Fruit fly (Drosophila melanogaster) whole organism, embryonic: ENCODE measurements around the gene CG43880.

ENCODE experiments used
- Abd-B ChIP-seq: fragments of 200-800 bp; sonication (Bioruptor generic); optimal IDR thresholded peaks from 2 replicates; lab custom pipeline; 2018; ENCODE audit warnings: missing biosample characterization, mild to moderate bottlenecking, missing genetic modification characterization, moderate library complexity
- CG10147 ChIP-seq: fragments of 200-800 bp; sonication (Bioruptor generic); optimal IDR thresholded peaks from 2 replicates; lab custom pipeline; 2019; ENCODE audit warnings: missing biosample characterization, mild to moderate bottlenecking, missing genetic modification characterization, moderate library complexity
- CG10543 ChIP-seq: fragments of 200-800 bp; sonication (Bioruptor generic); optimal IDR thresholded peaks from 3 replicates; lab custom pipeline; 2017; ENCODE audit warnings: missing biosample characterization, mild to moderate bottlenecking, missing genetic modification characterization, moderate library complexity
- CG13894 ChIP-seq: fragments of 200-800 bp; sonication (Bioruptor generic); optimal IDR thresholded peaks from 3 replicates; lab custom pipeline; 2018; ENCODE audit warnings: missing biosample characterization, mild to moderate bottlenecking, missing genetic modification characterization, moderate library complexity
- CG17186 ChIP-seq: fragments of 200-800 bp; sonication (Bioruptor generic); optimal IDR thresholded peaks from 3 replicates; lab custom pipeline; 2017; ENCODE audit warnings: missing biosample characterization, missing genetic modification reagents, missing genetic modification characterization
- CG17385 ChIP-seq: fragments of 200-800 bp; sonication (Bioruptor generic); optimal IDR thresholded peaks from 3 replicates; lab custom pipeline; 2018; ENCODE audit warnings: missing biosample characterization, mild to moderate bottlenecking, missing genetic modification characterization
- CG17568 ChIP-seq: fragments of 200-800 bp; sonication (Bioruptor generic); optimal IDR thresholded peaks from 2 replicates; lab custom pipeline; 2018; ENCODE audit warnings: missing biosample characterization, mild to moderate bottlenecking, missing genetic modification characterization, moderate library complexity
- CG1832 ChIP-seq: fragments of 200-800 bp; sonication (Bioruptor generic); optimal IDR thresholded peaks from 2 replicates; lab custom pipeline; 2017; ENCODE audit warnings: missing biosample characterization, mild to moderate bottlenecking, missing genetic modification characterization, inconsistent platforms
- CG2129 ChIP-seq: fragments of 200-800 bp; sonication (Bioruptor generic); IDR thresholded peaks from 2 replicates; pipeline ENCODE4 v1.3.6; 2022; ENCODE audit warnings: missing biosample characterization, missing genetic modification characterization; ENCODE audit not compliant: partially characterized antibody
- CG3065 ChIP-seq: fragments of 200-800 bp; sonication (Bioruptor generic); optimal IDR thresholded peaks from 2 replicates; lab custom pipeline; 2016; ENCODE audit warnings: missing biosample characterization, missing genetic modification characterization
- CG4424 ChIP-seq: fragments of 200-800 bp; sonication (Bioruptor generic); optimal IDR thresholded peaks from 3 replicates; lab custom pipeline; 2016; ENCODE audit warnings: missing biosample characterization, missing genetic modification characterization
- CG6791 ChIP-seq: fragments of 200-800 bp; sonication (Bioruptor generic); IDR thresholded peaks from 3 replicates; pipeline ENCODE4 v1.3.6; 2022; ENCODE audit warnings: missing biosample characterization, missing genetic modification characterization; ENCODE audit not compliant: partially characterized antibody
- CG7839 ChIP-seq: fragments of 200-800 bp; sonication (Bioruptor generic); optimal IDR thresholded peaks from 3 replicates; lab custom pipeline; 2018; ENCODE audit warnings: missing biosample characterization, mild to moderate bottlenecking, missing genetic modification characterization, moderate library complexity
- CG7987 ChIP-seq: fragments of 200-800 bp; sonication (Bioruptor generic); optimal IDR thresholded peaks from 2 replicates; lab custom pipeline; 2018; ENCODE audit warnings: missing biosample characterization, mild to moderate bottlenecking, missing genetic modification characterization, moderate library complexity
- CG8290 ChIP-seq, 3 experiments: fragments of 200-800 bp; sonication (Bioruptor generic); optimal IDR thresholded peaks; 2 replicates each; lab custom pipeline; 2016 to 2019; ENCODE audit warnings: missing biosample characterization in 3 of 3, missing genetic modification characterization in 3 of 3, mild to moderate bottlenecking in 2 of 3, moderate library complexity in 1 of 3
- CoRest ChIP-seq: fragments of 200-800 bp; sonication (Bioruptor generic); optimal IDR thresholded peaks from 3 replicates; lab custom pipeline; 2018; ENCODE audit warnings: missing biosample characterization, mild to moderate bottlenecking, missing genetic modification characterization, moderate library complexity
- HLH4C ChIP-seq: fragments of 200-800 bp; sonication (Bioruptor generic); IDR thresholded peaks from 3 replicates; pipeline ENCODE4 v1.3.6; 2022; ENCODE audit warnings: missing biosample characterization, missing genetic modification characterization; ENCODE audit not compliant: partially characterized antibody
- Hr39 ChIP-seq: fragments of >200 bp; optimal IDR thresholded peaks from 2 replicates; lab custom pipeline; 2017
- Hr51 ChIP-seq, 2 experiments: fragments of 200-800 bp; sonication (Bioruptor generic); optimal IDR thresholded peaks; 2 replicates in 1 of 2; 3 replicates in 1 of 2; lab custom pipeline; 2016 to 2018; ENCODE audit warnings: missing biosample characterization in 2 of 2, missing genetic modification characterization in 2 of 2, mild to moderate bottlenecking in 1 of 2, moderate library complexity in 1 of 2
- Mad ChIP-seq: fragments of 200-800 bp; sonication (Bioruptor generic); optimal IDR thresholded peaks from 2 replicates; lab custom pipeline; 2016; ENCODE audit warnings: missing biosample characterization, missing genetic modification characterization
- Med ChIP-seq: fragments of 200-800 bp; sonication (Bioruptor generic); peaks from one replicate; lab custom pipeline; 2016; ENCODE audit warnings: missing biosample characterization, missing genetic modification characterization, mild to moderate bottlenecking, inconsistent platforms, moderate library complexity
- Nf-YA ChIP-seq: fragments of 200-800 bp; sonication (Bioruptor generic); IDR thresholded peaks from 2 replicates; pipeline ENCODE4 v1.3.6; 2022; ENCODE audit warnings: missing biosample characterization, missing genetic modification characterization
- Nf-YB ChIP-seq: fragments of 200-800 bp; sonication (Bioruptor generic); optimal IDR thresholded peaks from 3 replicates; lab custom pipeline; 2019; ENCODE audit warnings: missing biosample characterization, mild to moderate bottlenecking, missing genetic modification characterization, moderate library complexity
- NfI ChIP-seq: fragments of 200-800 bp; sonication (Bioruptor generic); optimal IDR thresholded peaks from 3 replicates; lab custom pipeline; 2018; ENCODE audit warnings: missing biosample characterization, mild to moderate bottlenecking, missing genetic modification characterization, moderate library complexity
- Oli ChIP-seq: fragments of 200-800 bp; sonication (Bioruptor generic); optimal IDR thresholded peaks from 2 replicates; lab custom pipeline; 2018; ENCODE audit warnings: missing biosample characterization, mild to moderate bottlenecking, missing genetic modification characterization, moderate library complexity
- Pdp1 ChIP-seq, 2 experiments: fragments of 200-800 bp; sonication (Bioruptor generic); optimal IDR thresholded peaks; 3 replicates each; lab custom pipeline; 2016; ENCODE audit warnings: missing biosample characterization in 2 of 2, missing genetic modification characterization in 2 of 2, mild to moderate bottlenecking in 1 of 2, moderate library complexity in 1 of 2
- Ravus ChIP-seq: fragments of 200-800 bp; sonication (Bioruptor generic); IDR thresholded peaks from 2 replicates; pipeline ENCODE4 v1.3.6; 2022; ENCODE audit warnings: missing biosample characterization, missing genetic modification characterization
- Xrp1 ChIP-seq: fragments of 200-800 bp; sonication (Bioruptor generic); IDR thresholded peaks from 2 replicates; pipeline ENCODE4 v1.3.6; 2022; ENCODE audit warnings: missing biosample characterization, missing genetic modification characterization
- ac ChIP-seq: fragments of 200-800 bp; sonication (Bioruptor generic); optimal IDR thresholded peaks from 3 replicates; lab custom pipeline; 2017; ENCODE audit warnings: missing biosample characterization, mild to moderate bottlenecking, missing genetic modification characterization
- amos ChIP-seq: fragments of 200-800 bp; sonication (Bioruptor generic); IDR thresholded peaks from 2 replicates; pipeline ENCODE4 v1.3.6; 2022; ENCODE audit warnings: missing biosample characterization, missing genetic modification characterization; ENCODE audit not compliant: partially characterized antibody
- az2 ChIP-seq: fragments of 200-800 bp; sonication (Bioruptor generic); optimal IDR thresholded peaks from 3 replicates; lab custom pipeline; 2016; ENCODE audit warnings: missing biosample characterization, missing genetic modification characterization
- br ChIP-seq: fragments of >200 bp; optimal IDR thresholded peaks from 2 replicates; lab custom pipeline; 2017
- croc ChIP-seq: fragments of 200-800 bp; sonication (Bioruptor generic); conservative IDR thresholded peaks from 3 replicates; pipeline ENCODE4 v1.3.6; 2022; ENCODE audit warnings: missing biosample characterization, missing genetic modification characterization
- cwo ChIP-seq: fragments of 200-800 bp; sonication (Bioruptor generic); optimal IDR thresholded peaks from 3 replicates; lab custom pipeline; 2017; ENCODE audit warnings: missing biosample characterization, missing genetic modification characterization, mild to moderate bottlenecking, moderate library complexity, missing genetic modification reagents
- dpn ChIP-seq, 2 experiments: fragments of 200-800 bp; sonication (Bioruptor generic); optimal IDR thresholded peaks; 3 replicates each; lab custom pipeline; 2016; ENCODE audit warnings: missing biosample characterization in 2 of 2, missing genetic modification characterization in 2 of 2
- emc ChIP-seq: fragments of 200-800 bp; sonication (Bioruptor generic); optimal IDR thresholded peaks from 2 replicates; lab custom pipeline; 2016; ENCODE audit warnings: missing biosample characterization, missing genetic modification characterization
- gem ChIP-seq: fragments of 200-800 bp; sonication (Bioruptor generic); optimal IDR thresholded peaks from 2 replicates; lab custom pipeline; 2019; ENCODE audit warnings: missing biosample characterization, mild to moderate bottlenecking, missing genetic modification characterization, moderate library complexity
- gt ChIP-seq: fragments of 200-800 bp; sonication (Bioruptor generic); IDR thresholded peaks from 2 replicates; pipeline ENCODE4 v1.3.6; 2022; ENCODE audit warnings: missing biosample characterization, missing genetic modification characterization
- hbn ChIP-seq: fragments of 200-800 bp; sonication (Bioruptor generic); IDR thresholded peaks from 2 replicates; pipeline ENCODE4 v1.3.6; 2022; ENCODE audit warnings: missing biosample characterization, missing genetic modification characterization; ENCODE audit not compliant: partially characterized antibody
- lmd ChIP-seq: fragments of 200-800 bp; sonication (Bioruptor generic); IDR thresholded peaks from 2 replicates; pipeline ENCODE4 v1.3.6; 2022; ENCODE audit warnings: missing biosample characterization, missing genetic modification characterization
- nmo ChIP-seq: fragments of 200-800 bp; sonication (Bioruptor generic); optimal IDR thresholded peaks from 2 replicates; lab custom pipeline; 2018; ENCODE audit warnings: missing biosample characterization, mild to moderate bottlenecking, missing genetic modification characterization, moderate library complexity
- org-1 ChIP-seq: fragments of 200-800 bp; sonication (Bioruptor generic); optimal IDR thresholded peaks from 2 replicates; lab custom pipeline; 2017; ENCODE audit warnings: missing biosample characterization, missing genetic modification characterization
- p53 ChIP-seq: fragments of 200-800 bp; sonication (Bioruptor generic); optimal IDR thresholded peaks from 2 replicates; lab custom pipeline; 2016; ENCODE audit warnings: missing biosample characterization, missing genetic modification characterization
- pb ChIP-seq: fragments of 200-800 bp; sonication (Bioruptor generic); optimal IDR thresholded peaks from 3 replicates; lab custom pipeline; 2016; ENCODE audit warnings: missing biosample characterization, missing genetic modification characterization
- peb ChIP-seq: fragments of 200-800 bp; sonication (Bioruptor generic); IDR thresholded peaks from 2 replicates; pipeline ENCODE4 v1.3.6; 2022; ENCODE audit warnings: missing biosample characterization, missing genetic modification characterization
- sima ChIP-seq: fragments of 200-800 bp; sonication (Bioruptor generic); optimal IDR thresholded peaks from 2 replicates; lab custom pipeline; 2016; ENCODE audit warnings: missing biosample characterization, missing genetic modification characterization
- so ChIP-seq: fragments of 200-800 bp; sonication (Bioruptor generic); IDR thresholded peaks from 3 replicates; pipeline ENCODE4 v1.3.6; 2022; ENCODE audit warnings: missing biosample characterization, missing genetic modification characterization
- trh ChIP-seq: fragments of 200-800 bp; sonication (Bioruptor generic); optimal IDR thresholded peaks from 2 replicates; lab custom pipeline; 2016; ENCODE audit warnings: missing biosample characterization, missing genetic modification characterization
- yki ChIP-seq: fragments of >200 bp; optimal IDR thresholded peaks from 3 replicates; lab custom pipeline; 2018

Gene CG43880

DNA sequence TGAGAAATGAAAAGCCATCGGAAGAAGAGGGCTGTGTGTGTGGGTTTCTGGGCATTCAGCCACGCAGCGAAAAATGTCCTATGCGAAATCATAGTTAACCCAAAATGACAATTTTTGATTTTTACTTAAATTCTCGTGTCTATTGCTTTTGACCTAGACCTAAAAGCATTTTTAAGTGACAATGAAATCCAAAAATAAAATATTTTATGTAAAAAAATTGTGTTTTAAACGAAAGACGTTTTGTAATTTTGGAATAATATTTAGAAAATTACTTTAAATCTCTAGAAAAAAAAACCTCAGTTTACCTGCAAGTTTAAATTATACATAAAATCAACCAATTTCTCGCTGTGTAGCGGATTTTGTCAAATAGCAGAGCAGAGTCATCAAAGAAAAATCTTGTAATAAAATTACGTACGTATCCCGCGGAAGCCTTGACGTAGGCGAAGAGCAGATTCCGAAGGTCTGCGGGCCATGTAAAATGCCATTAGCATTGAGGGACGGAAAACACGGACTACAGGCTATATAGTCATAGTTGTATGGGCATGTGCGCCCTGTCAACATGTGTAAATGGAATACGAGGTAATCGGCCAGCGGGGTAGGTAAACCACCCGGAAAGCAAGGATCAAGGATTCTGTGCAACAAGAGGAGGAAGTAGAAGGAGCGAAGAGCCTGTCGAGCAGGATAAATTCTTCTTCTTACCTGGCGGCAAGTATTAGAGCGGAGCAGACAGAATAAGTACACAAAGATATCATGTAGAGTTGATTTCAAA lies 36.2 kb downstream of the CG43880 start (continued):
- no peak for TF ChIP-seq CG2129 (GFP tag; lab: Robert Waterston, UW)
- TF ChIP-seq NfI (GFP tag; lab: Kevin White, UChicago): peak; percentile 4
- TF ChIP-seq peb (GFP tag; lab: Robert Waterston, UW): no peak
- peak; percentile 6 for TF ChIP-seq Abd-B (GFP tag; lab: Kevin White, UChicago)
- TF ChIP-seq HLH4C (GFP tag; lab: Robert Waterston, UW): no peak
- no peak for TF ChIP-seq gt (GFP tag; lab: Robert Waterston, UW)
- TF ChIP-seq CG8290 (GFP tag; optimal IDR thresholded peaks at IDR 0.05; lab: Kevin White, UChicago): no peak
- TF ChIP-seq CG8290 (tag; optimal IDR thresholded peaks at IDR 0.05; lab: Kevin White, UChicago): no peak
- peak; percentile 61 for TF ChIP-seq gem
- no peak for TF ChIP-seq br (lab: Kevin White, UChicago)
- TF ChIP-seq p53: no peak
- TF ChIP-seq CG7987 (GFP tag; lab: Kevin White, UChicago): no peak
- no peak for TF ChIP-seq Ravus (GFP tag; lab: Robert Waterston, UW)
- TF ChIP-seq Med (GFP tag; lab: Kevin White, UChicago): peak; percentile 73
- no peak for TF ChIP-seq CG3065
- TF ChIP-seq dpn (GFP tag; optimal IDR thresholded peaks at IDR 0.05; lab: Kevin White, UChicago): peak in 1 of 2 experiments; percentile 7
- TF ChIP-seq pb (GFP tag; lab: Kevin White, UChicago): no peak
- no peak for TF ChIP-seq sima (GFP tag; lab: Kevin White, UChicago)
- TF ChIP-seq Hr51 (GFP tag; optimal IDR thresholded peaks at IDR 0.05; lab: Kevin White, UChicago): peak in 1 of 2 experiments; percentile 15
- no peak for TF ChIP-seq Nf-YA (GFP tag; lab: Robert Waterston, UW)
- no peak for TF ChIP-seq org-1 (GFP tag; lab: Kevin White, UChicago)
- no peak for TF ChIP-seq yki (lab: Kevin White, UChicago)
- TF ChIP-seq CG10147 (GFP tag; lab: Kevin White, UChicago): no peak
- no peak for TF ChIP-seq CG13894
- peak; percentile 8 for TF ChIP-seq nmo (GFP tag; lab: Kevin White, UChicago)
- no peak for TF ChIP-seq Hr39
- TF ChIP-seq amos (GFP tag; lab: Robert Waterston, UW): no peak
- peak; percentile 32 for TF ChIP-seq CoRest
- no peak for TF ChIP-seq Nf-YB (GFP tag; lab: Kevin White, UChicago)
- TF ChIP-seq CG4424 (GFP tag; lab: Kevin White, UChicago): no peak
- TF ChIP-seq Oli: peak; percentile 36
- peak; percentile 35; the same call in 1 of the 2 replicates for TF ChIP-seq lmd (GFP tag; lab: Robert Waterston, UW)
- TF ChIP-seq Mad (GFP tag; lab: Kevin White, UChicago): no peak
- TF ChIP-seq CG10543 (GFP tag; lab: Kevin White, UChicago): peak; percentile 10
- no peak for TF ChIP-seq CG1832 (GFP tag; lab: Kevin White, UChicago)
- no peak for TF ChIP-seq CG6791 (GFP tag; lab: Robert Waterston, UW)
- no peak; the same call in 1 of the 2 replicates for TF ChIP-seq Xrp1 (GFP tag; lab: Robert Waterston, UW)
- TF ChIP-seq ac (GFP tag; lab: Kevin White, UChicago): no peak
- no peak for TF ChIP-seq croc (GFP tag; lab: Robert Waterston, UW)
- TF ChIP-seq emc (GFP tag; lab: Kevin White, UChicago): no peak
- no peak for TF ChIP-seq hbn (GFP tag; lab: Robert Waterston, UW)
- no peak for TF ChIP-seq trh (GFP tag; lab: Kevin White, UChicago)
- TF ChIP-seq cwo (GFP tag; lab: Kevin White, UChicago): no peak
- TF ChIP-seq CG17186 (GFP tag; lab: Kevin White, UChicago): no peak
- no peak for TF ChIP-seq CG17568 (GFP tag; lab: Kevin White, UChicago)
- peak; percentile 53 for TF ChIP-seq CG17385
- peak; percentile 41 for TF ChIP-seq CG7839 (tag; lab: Kevin White, UChicago)
- TF ChIP-seq so: 0 out of 3 replicates have a peak, but pooled peaks have one; percentile 46
- TF ChIP-seq Pdp1 (GFP tag; optimal IDR thresholded peaks at IDR 0.05; lab: Kevin White, UChicago): peak in 1 of 2 experiments; percentile 19
- TF ChIP-seq az2 (GFP tag; lab: Kevin White, UChicago): no peak
